Worm (Caenorhabditis elegans) whole organism, L4 larva: Measurements from ENCODE around the gene str-101.

Experiments
- F26F4.8 ChIP-seq: fragments of 200-800 bp; sonication (Bioruptor generic); conservative IDR thresholded peaks from 2 replicates; pipeline ENCODE4 v1.3.6; 2022; ENCODE audit warnings: missing genetic modification characterization, missing compliant biosample characterization
- F37D6.2 ChIP-seq: sonication (generic microtip); optimal IDR thresholded peaks from 2 replicates; lab custom pipeline; 2016; ENCODE audit warnings: mild to moderate bottlenecking, missing genetic modification characterization, missing compliant biosample characterization
- F44E2.7 ChIP-seq: fragments of 200-800 bp; sonication (Bioruptor generic); IDR thresholded peaks from 2 replicates; pipeline ENCODE4 v2.1.2; 2022; ENCODE audit warnings: missing genetic modification characterization, missing compliant biosample characterization
- F49E8.2 ChIP-seq: sonication (generic microtip); optimal IDR thresholded peaks from 2 replicates; lab custom pipeline; 2016; ENCODE audit warnings: missing compliant biosample characterization, mild to moderate bottlenecking, missing genetic modification characterization, borderline replicate concordance
- T20F7.1 ChIP-seq: fragments of 200-800 bp; sonication (Bioruptor generic); optimal IDR thresholded peaks from 2 replicates; lab custom pipeline; 2018; ENCODE audit warnings: mild to moderate bottlenecking, missing genetic modification characterization, missing compliant biosample characterization
- Y105C5A.15 ChIP-seq: fragments of 200-800 bp; sonication (Bioruptor generic); IDR thresholded peaks from 2 replicates; pipeline ENCODE4 v1.3.6; 2022; ENCODE audit warnings: missing genetic modification characterization, missing compliant biosample characterization
- Y48G9A.11 ChIP-seq: fragments of 200-800 bp; sonication (Bioruptor generic); IDR thresholded peaks from 2 replicates; pipeline ENCODE4 v1.3.6; 2022; ENCODE audit warnings: missing genetic modification reagents, missing genetic modification characterization, missing compliant biosample characterization
- Y5F2A.4 ChIP-seq: fragments of 200-800 bp; sonication (Bioruptor generic); optimal IDR thresholded peaks from 2 replicates; lab custom pipeline; 2018; ENCODE audit warnings: mild to moderate bottlenecking, missing genetic modification characterization, missing compliant biosample characterization
- ZK337.2 ChIP-seq: fragments of 200-800 bp; sonication (Bioruptor generic); IDR thresholded peaks from 2 replicates; pipeline ENCODE4 v1.3.6; 2022; ENCODE audit warnings: missing genetic modification reagents, missing genetic modification characterization, missing compliant biosample characterization
- ama-1 ChIP-seq: fragments of 150-350 bp; optimal IDR thresholded peaks from 2 replicates; lab custom pipeline; 2014; ENCODE audit warnings: inconsistent platforms, mixed read lengths
- attf-4 ChIP-seq: sonication (generic microtip); optimal IDR thresholded peaks from 3 replicates; lab custom pipeline; 2017; ENCODE audit warnings: missing biosample characterization, missing genetic modification characterization
- ceh-20 ChIP-seq: fragments of 200-800 bp; sonication (Bioruptor generic); IDR thresholded peaks from 2 replicates; pipeline ENCODE4 v1.3.6; 2022; ENCODE audit warnings: missing genetic modification reagents, missing genetic modification characterization, missing compliant biosample characterization
- ceh-28 ChIP-seq: fragments of 150-350 bp; optimal IDR thresholded peaks from 2 replicates; lab custom pipeline; 2014; ENCODE audit warnings: missing biosample characterization, missing genetic modification reagents, missing genetic modification characterization
- ceh-32 ChIP-seq: sonication (generic microtip); optimal IDR thresholded peaks from 2 replicates; lab custom pipeline; 2016; ENCODE audit warnings: mild to moderate bottlenecking, missing genetic modification characterization, missing compliant biosample characterization; ENCODE audit not compliant: poor library complexity
- ceh-44 ChIP-seq: fragments of 200-800 bp; sonication (Bioruptor generic); IDR thresholded peaks from 2 replicates; pipeline ENCODE4 v1.3.6; 2022; ENCODE audit warnings: missing genetic modification reagents, missing genetic modification characterization, missing compliant biosample characterization
- ces-1 ChIP-seq: fragments of 150-350 bp; sonication (generic microtip); optimal IDR thresholded peaks from 4 replicates; lab custom pipeline; 2014; ENCODE audit warnings: missing biosample characterization, missing genetic modification reagents, missing genetic modification characterization
- ctbp-1 ChIP-seq: fragments of 200-800 bp; sonication (Bioruptor generic); IDR thresholded peaks from 2 replicates; pipeline ENCODE4 v1.3.6; 2022; ENCODE audit warnings: missing genetic modification reagents, missing genetic modification characterization, missing compliant biosample characterization
- daf-19 ChIP-seq: fragments of 200-800 bp; sonication (Bioruptor generic); conservative IDR thresholded peaks from 2 replicates; pipeline ENCODE4 v1.3.6; 2022; ENCODE audit warnings: missing genetic modification characterization, missing compliant biosample characterization
- daf-8 ChIP-seq: fragments of 200-800 bp; sonication (Bioruptor generic); IDR thresholded peaks from 2 replicates; pipeline ENCODE4 v1.3.6; 2022; ENCODE audit warnings: missing genetic modification characterization, missing compliant biosample characterization
- dmd-8 ChIP-seq: fragments of 200-800 bp; sonication (Bioruptor generic); IDR thresholded peaks from 2 replicates; pipeline ENCODE4 v1.3.6; 2022; ENCODE audit warnings: missing genetic modification characterization, missing compliant biosample characterization
- dpl-1 ChIP-seq: fragments of 150-350 bp; optimal IDR thresholded peaks from 2 replicates; lab custom pipeline; 2014; ENCODE audit warnings: missing biosample characterization, missing genetic modification reagents, missing genetic modification characterization
- egl-43 ChIP-seq: fragments of 200-800 bp; sonication (Bioruptor generic); IDR thresholded peaks from 2 replicates; pipeline ENCODE4 v1.3.6; 2022; ENCODE audit warnings: missing genetic modification reagents, missing genetic modification characterization, missing compliant biosample characterization
- fos-1 ChIP-seq: fragments of 150-350 bp; optimal IDR thresholded peaks from 2 replicates; lab custom pipeline; 2014; ENCODE audit warnings: missing biosample characterization, missing genetic modification characterization
- hif-1 ChIP-seq, 2 experiments: sonication (generic microtip); optimal IDR thresholded peaks; 2 replicates each; lab custom pipeline; 2016 to 2017; ENCODE audit warnings: missing compliant biosample characterization in 2 of 2, missing genetic modification characterization in 2 of 2, missing genetic modification reagents in 2 of 2, missing genotype in 2 of 2, mild to moderate bottlenecking in 1 of 2
- hlh-30 ChIP-seq: sonication (generic microtip); optimal IDR thresholded peaks from 2 replicates; lab custom pipeline; 2017; ENCODE audit warnings: antibody characterized with exemption, mild to moderate bottlenecking, missing genetic modification characterization, missing compliant biosample characterization; ENCODE audit not compliant: insufficient read depth
- lim-7 ChIP-seq: fragments of 200-800 bp; sonication (Bioruptor generic); IDR thresholded peaks from 2 replicates; pipeline ENCODE4 v1.3.6; 2022; ENCODE audit warnings: missing genetic modification characterization, missing compliant biosample characterization
- lin-15B ChIP-seq: fragments of 150-350 bp; sonication (generic microtip); optimal IDR thresholded peaks from 3 replicates; lab custom pipeline; 2014; ENCODE audit warnings: missing biosample characterization, missing genetic modification characterization
- lin-29 ChIP-seq: fragments of 200-800 bp; sonication (Bioruptor generic); IDR thresholded peaks from 2 replicates; pipeline ENCODE4 v1.3.6; 2022; ENCODE audit warnings: missing genetic modification reagents, missing genetic modification characterization, missing compliant biosample characterization
- lin-38 ChIP-seq: fragments of 200-800 bp; sonication (Bioruptor generic); IDR thresholded peaks from 2 replicates; pipeline ENCODE4 v1.3.6; 2022; ENCODE audit warnings: missing genetic modification reagents, missing genetic modification characterization, missing compliant biosample characterization
- lin-39 ChIP-seq: fragments of 150-350 bp; optimal IDR thresholded peaks from 2 replicates; lab custom pipeline; 2014; ENCODE audit warnings: missing biosample characterization, missing genetic modification reagents, missing genetic modification characterization
- madf-9 ChIP-seq: fragments of 200-800 bp; sonication (Bioruptor generic); conservative IDR thresholded peaks from 2 replicates; pipeline ENCODE4 v1.3.6; 2022; ENCODE audit warnings: missing genetic modification reagents, missing genetic modification characterization, missing compliant biosample characterization
- mdl-1 ChIP-seq, 2 experiments: fragments of 150-350 bp in 1 of 2; sonication (generic microtip) in 1 of 2; optimal IDR thresholded peaks; 2 replicates each; lab custom pipeline; 2014 to 2017; ENCODE audit warnings: missing biosample characterization in 2 of 2, missing genetic modification characterization in 2 of 2
- mdt-29 ChIP-seq: fragments of 200-800 bp; sonication (Bioruptor generic); IDR thresholded peaks from 2 replicates; pipeline ENCODE4 v1.3.6; 2022; ENCODE audit warnings: missing genetic modification reagents, missing genetic modification characterization, missing compliant biosample characterization
- mep-1 ChIP-seq: fragments of 150-350 bp; sonication (generic microtip); optimal IDR thresholded peaks from 3 replicates; lab custom pipeline; 2014; ENCODE audit warnings: missing biosample characterization, missing genetic modification characterization
- nhr-237 ChIP-seq: sonication (generic microtip); optimal IDR thresholded peaks from 2 replicates; lab custom pipeline; 2017; ENCODE audit warnings: missing biosample characterization, missing genetic modification characterization
- nhr-25 ChIP-seq: sonication (generic microtip); optimal IDR thresholded peaks from 2 replicates; lab custom pipeline; 2017; ENCODE audit warnings: missing genetic modification characterization, mild to moderate bottlenecking, missing compliant biosample characterization, antibody characterized with exemption, moderate library complexity, borderline replicate concordance; ENCODE audit not compliant: insufficient read depth
- nhr-28 ChIP-seq: fragments of 150-350 bp; optimal IDR thresholded peaks from 2 replicates; lab custom pipeline; 2014; ENCODE audit warnings: missing biosample characterization, missing genetic modification characterization
- nhr-48 ChIP-seq: sonication (generic microtip); optimal IDR thresholded peaks from 2 replicates; lab custom pipeline; 2016; ENCODE audit warnings: mild to moderate bottlenecking, missing genetic modification characterization, missing compliant biosample characterization
- nhr-6 ChIP-seq: fragments of 150-350 bp; optimal IDR thresholded peaks from 2 replicates; lab custom pipeline; 2014; ENCODE audit warnings: missing biosample characterization, missing genetic modification characterization
- pha-4 ChIP-seq, 2 experiments: fragments of 150-350 bp in 1 of 2; fragments of 200-800 bp in 1 of 2; sonication (Bioruptor generic) in 1 of 2; IDR thresholded peaks in 1 of 2; optimal IDR thresholded peaks in 1 of 2; 2 replicates each; pipeline versions ENCODE4 v1.3.6 to Lab custom; 2014 to 2022; ENCODE audit warnings: missing genetic modification characterization in 2 of 2, missing genetic modification reagents in 2 of 2, missing biosample characterization in 1 of 2, missing compliant biosample characterization in 1 of 2
- php-3 ChIP-seq: fragments of 200-800 bp; sonication (Bioruptor generic); IDR thresholded peaks from 2 replicates; pipeline ENCODE4 v1.3.6; 2022; ENCODE audit warnings: missing genetic modification reagents, missing genetic modification characterization, missing compliant biosample characterization
- saeg-2 ChIP-seq: fragments of 200-800 bp; sonication (Bioruptor generic); IDR thresholded peaks from 2 replicates; pipeline ENCODE4 v1.3.6; 2022; ENCODE audit warnings: missing genetic modification reagents, missing genetic modification characterization, missing compliant biosample characterization
- set-16 ChIP-seq: fragments of 200-800 bp; sonication (Bioruptor generic); IDR thresholded peaks from 2 replicates; pipeline ENCODE4 v1.3.6; 2022; ENCODE audit warnings: missing genetic modification reagents, missing genetic modification characterization, missing compliant biosample characterization
- skn-1 ChIP-seq: fragments of 150-350 bp; optimal IDR thresholded peaks from 2 replicates; lab custom pipeline; 2014; ENCODE audit warnings: missing biosample characterization, missing genetic modification characterization
- tag-97 ChIP-seq: fragments of 200-800 bp; sonication (Bioruptor generic); IDR thresholded peaks from 2 replicates; pipeline ENCODE4 v1.3.6; 2022; ENCODE audit warnings: missing genetic modification characterization, missing compliant biosample characterization
- tra-1 ChIP-seq: fragments of 200-800 bp; sonication (Bioruptor generic); IDR thresholded peaks from 2 replicates; pipeline ENCODE4 v1.3.6; 2022; ENCODE audit warnings: missing genetic modification reagents, missing genetic modification characterization, missing compliant biosample characterization
- unc-130 ChIP-seq: sonication (generic microtip); optimal IDR thresholded peaks from 2 replicates; lab custom pipeline; 2016; ENCODE audit warnings: missing genetic modification reagents, missing genetic modification characterization, missing compliant biosample characterization
- vab-7 ChIP-seq: fragments of 200-800 bp; sonication (Bioruptor generic); IDR thresholded peaks from 2 replicates; pipeline ENCODE4 v1.3.6; 2022; ENCODE audit warnings: missing genetic modification reagents, missing genetic modification characterization, missing compliant biosample characterization
- zag-1 ChIP-seq: fragments of 150-350 bp; optimal IDR thresholded peaks from 2 replicates; lab custom pipeline; 2014; ENCODE audit warnings: missing biosample characterization, missing genetic modification characterization
- zfp-3 ChIP-seq: fragments of 200-800 bp; sonication (Bioruptor generic); conservative IDR thresholded peaks from 2 replicates; pipeline ENCODE4 v1.3.6; 2022; ENCODE audit warnings: missing genetic modification reagents, missing genetic modification characterization, missing compliant biosample characterization
- zip-11 ChIP-seq: fragments of 200-800 bp; sonication (Bioruptor generic); IDR thresholded peaks from 2 replicates; pipeline ENCODE4 v1.3.6; 2022; ENCODE audit warnings: missing genetic modification characterization, missing compliant biosample characterization

The str-101 gene

ce11 chrV:15666718-15667117, 45.1 kb downstream of the str-101 start (continued):
- no peak for TF ChIP-seq ceh-32 (tag; lab: Kevin White, UChicago)
- TF ChIP-seq skn-1, result no peak
- TF ChIP-seq T20F7.1 (GFP tag; lab: Kevin White, UChicago), result no peak
- TF ChIP-seq dpl-1 (GFP tag; lab: Kevin White, UChicago), result no peak
- 0 out of 2 replicates have a peak, but pooled peaks have one; percentile 27 for TF ChIP-seq saeg-2 (GFP tag; lab: Robert Waterston, UW)
- TF ChIP-seq madf-9 (GFP tag; lab: Robert Waterston, UW), result no peak
- peak; percentile 61 for TF ChIP-seq hlh-30
- peak; percentile 74 for TF ChIP-seq tra-1
- no peak for TF ChIP-seq lin-39 (tag; lab: Kevin White, UChicago)
- peak; percentile 68 for TF ChIP-seq nhr-48 (tag; lab: Kevin White, UChicago)
- TF ChIP-seq lin-38 (GFP tag; lab: Robert Waterston, UW), result no peak
- no peak for TF ChIP-seq Y105C5A.15 (GFP tag; lab: Robert Waterston, UW)
- TF ChIP-seq nhr-25, result no peak
- no peak for TF ChIP-seq lim-7
- no peak for TF ChIP-seq daf-19 (GFP tag; lab: Robert Waterston, UW)
- TF ChIP-seq lin-29 (GFP tag; lab: Robert Waterston, UW), result no peak
- peak; percentile 63; the same call in 1 of the 2 replicates for TF ChIP-seq php-3
- no peak for TF ChIP-seq F37D6.2 (tag; lab: Kevin White, UChicago)
- TF ChIP-seq egl-43, result no peak
- TF ChIP-seq ama-1 (lab: Kevin White, UChicago), result no peak
- TF ChIP-seq lin-15B (tag; lab: Kevin White, UChicago), result no peak
- no peak for TF ChIP-seq set-16 (GFP tag; lab: Robert Waterston, UW)
- TF ChIP-seq hif-1 (tag; optimal IDR thresholded peaks at IDR 0.05; lab: Kevin White, UChicago), result peak in 1 of 2 experiments; percentile 80
- no peak for TF ChIP-seq unc-130 (GFP tag; lab: Kevin White, UChicago)
- TF ChIP-seq nhr-6 (tag; lab: Kevin White, UChicago), result no peak
- no peak for TF ChIP-seq ZK337.2 (GFP tag; lab: Robert Waterston, UW)
- no peak for TF ChIP-seq daf-8 (GFP tag; lab: Robert Waterston, UW)
- TF ChIP-seq F49E8.2 (tag; lab: Kevin White, UChicago), result no peak
- no peak for TF ChIP-seq attf-4 (tag; lab: Kevin White, UChicago)
- TF ChIP-seq tag-97 (GFP tag; lab: Robert Waterston, UW), result no peak
- TF ChIP-seq ceh-20 (GFP tag; lab: Robert Waterston, UW), result no peak
- peak; percentile 93 for TF ChIP-seq nhr-28 (tag; lab: Kevin White, UChicago)
- peak; percentile 50; the same call in 1 of the 2 replicates for TF ChIP-seq pha-4 (GFP tag; IDR thresholded peaks at IDR 0.05; lab: Robert Waterston, UW)
- TF ChIP-seq pha-4 (tag; optimal IDR thresholded peaks at IDR 0.05; lab: Kevin White, UChicago), result no peak
- no peak for TF ChIP-seq mep-1 (tag; lab: Kevin White, UChicago)
- TF ChIP-seq F44E2.7, result no peak
- TF ChIP-seq Y5F2A.4 (GFP tag; lab: Kevin White, UChicago), result no peak
- TF ChIP-seq ceh-44 (GFP tag; lab: Robert Waterston, UW), result no peak
- TF ChIP-seq vab-7 (GFP tag; lab: Robert Waterston, UW), result no peak
- TF ChIP-seq ces-1 (GFP tag; lab: Kevin White, UChicago), result no peak
- no peak for TF ChIP-seq fos-1 (tag; lab: Kevin White, UChicago)
- no peak for TF ChIP-seq zfp-3 (GFP tag; lab: Robert Waterston, UW)
- no peak for TF ChIP-seq nhr-237 (tag; lab: Kevin White, UChicago)
- TF ChIP-seq dmd-8 (GFP tag; lab: Robert Waterston, UW), result no peak
- no peak for TF ChIP-seq Y48G9A.11 (GFP tag; lab: Robert Waterston, UW)
- TF ChIP-seq ceh-28, result no peak
- TF ChIP-seq ctbp-1, result no peak
- TF ChIP-seq mdl-1 (tag; optimal IDR thresholded peaks at IDR 0.05; lab: Kevin White, UChicago), result peak in 1 of 2 experiments; percentile 72
- TF ChIP-seq zip-11 (GFP tag; lab: Robert Waterston, UW), result no peak
- no peak for TF ChIP-seq F26F4.8
- 0 out of 2 replicates have a peak, but pooled peaks have one; percentile 24 for TF ChIP-seq mdt-29 (GFP tag; lab: Robert Waterston, UW)
- TF ChIP-seq zag-1 (tag; lab: Kevin White, UChicago), result no peak
